Worm (Caenorhabditis elegans) whole organism, L4/young adult: Measurements from ENCODE around the gene twk-5.
"Not testable (repeated sequence)": the region's sequence is repeated elsewhere in the genome, so short reads cannot be mapped to it uniquely, and the experiment has no call there.

Experiments
- W03F9.2 ChIP-seq: fragments of 150-350 bp; optimal IDR thresholded peaks from 2 replicates; lab custom pipeline; 2014; ENCODE audit warnings: missing biosample characterization, missing genetic modification characterization
- dao-5 ChIP-seq: sonication (generic microtip); optimal IDR thresholded peaks from 2 replicates; lab custom pipeline; 2016; ENCODE audit warnings: missing genotype, missing genetic modification characterization, moderate library complexity, missing compliant biosample characterization
- him-1 ChIP-seq: sonication (generic microtip); optimal IDR thresholded peaks from 2 replicates; lab custom pipeline; 2016; ENCODE audit warnings: missing genotype, missing genetic modification reagents, missing genetic modification characterization, missing compliant biosample characterization

Gene twk-5

DNA sequence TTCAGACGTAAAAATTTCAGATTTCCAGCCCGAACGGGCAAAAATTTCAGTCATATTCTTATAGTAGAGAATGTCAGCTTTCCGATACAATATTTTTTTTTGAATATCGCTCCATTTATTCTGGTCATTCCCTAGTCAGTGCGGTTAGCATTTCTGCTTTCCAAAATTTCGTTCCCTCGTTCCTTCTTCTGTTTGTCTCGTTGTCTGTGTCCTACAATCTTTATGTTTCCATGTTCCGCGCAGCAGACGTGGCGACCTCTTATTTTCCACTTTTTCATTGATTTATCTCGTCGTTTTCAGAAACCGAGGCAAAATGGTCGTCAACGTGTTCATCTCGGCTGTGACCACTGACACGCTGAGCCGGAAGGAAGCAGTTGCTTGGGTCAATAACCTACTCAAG lies 42.7 kb downstream of the twk-5 start, which contains the start of gene ebp-2:
Gene ebp-2, plus strand, starts transcription at position 301 of the 400 bp plus-strand sequence.
- TF ChIP-seq dao-5 (tag; lab: Kevin White, UChicago); him-1 (tag; lab: Kevin White, UChicago); W03F9.2: not testable (repeated sequence)

DNA sequence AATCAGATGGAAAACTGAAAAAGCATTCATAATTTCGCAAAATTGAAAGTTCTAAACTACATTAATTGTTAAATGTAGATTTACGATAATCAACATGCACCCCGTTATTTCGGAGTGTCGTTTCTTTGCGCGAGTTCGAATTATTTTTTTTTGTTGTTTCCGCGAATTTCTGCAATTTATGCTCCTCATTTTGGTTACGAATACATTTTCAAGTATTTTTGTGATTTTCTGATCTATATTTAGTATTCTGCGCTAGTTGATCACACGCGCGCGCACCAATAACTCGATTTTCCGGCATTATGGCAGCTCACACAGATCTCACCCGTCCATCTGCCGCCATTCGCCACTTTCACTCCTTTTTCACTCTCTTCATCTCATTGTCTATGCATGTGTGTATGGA lies 44.8 kb downstream of the twk-5 start, which contains the start of gene VW02B12L.2:
Gene VW02B12L.2, minus strand, starts transcription at position 65 of the 400 bp plus-strand sequence.
- TF ChIP-seq dao-5 (tag; lab: Kevin White, UChicago) (no peak), him-1 (tag; lab: Kevin White, UChicago) (no peak), W03F9.2 (no peak)

DNA sequence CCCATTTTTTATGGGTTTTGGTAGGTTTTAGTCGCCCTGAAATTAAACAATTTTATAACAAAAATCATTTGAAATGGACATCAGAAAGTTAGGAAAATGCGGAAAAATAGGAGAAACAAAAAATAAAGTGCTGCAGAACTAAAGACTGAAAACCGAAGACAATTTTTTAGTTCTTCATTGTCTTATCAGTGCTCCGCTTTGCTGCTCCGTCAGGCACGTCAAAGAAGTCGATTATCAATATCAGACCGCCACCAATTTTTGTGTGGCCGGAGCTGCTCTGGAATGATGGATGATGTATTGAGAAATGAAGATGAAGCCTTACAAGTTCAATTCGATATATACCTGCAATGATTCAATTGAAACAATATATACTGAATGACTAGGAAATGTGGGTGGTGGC lies 46.7 kb downstream of the twk-5 start, which contains the start of gene vha-6:
Gene vha-6, minus strand, starts transcription at position 36 of the 400 bp plus-strand sequence.
- TF ChIP-seq dao-5 (tag; lab: Kevin White, UChicago): no peak
- no peak for TF ChIP-seq W03F9.2
- TF ChIP-seq him-1 (tag; lab: Kevin White, UChicago): no peak

DNA sequence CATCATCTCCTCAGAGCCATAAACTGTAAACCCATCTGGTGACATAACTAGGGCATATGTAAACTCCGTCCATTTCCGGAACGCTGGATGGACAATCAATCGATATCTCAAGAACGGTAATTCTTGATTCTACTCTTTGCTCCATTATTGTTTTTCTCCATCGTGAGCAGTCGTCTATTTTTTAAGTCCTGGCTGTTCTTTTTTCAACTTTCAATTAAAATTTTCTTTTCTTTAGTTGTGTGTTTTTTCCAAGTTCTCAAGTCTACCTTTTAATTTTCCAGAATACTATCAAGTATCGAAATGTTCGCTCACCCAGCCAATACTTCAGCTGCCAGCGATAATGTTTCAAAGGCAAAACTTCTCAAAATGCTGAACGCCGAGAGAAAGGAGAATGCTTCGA lies 51.2 kb downstream of the twk-5 start, which contains the start of gene C05D12.5:
Gene C05D12.5, plus strand, starts transcription at position 301 of the 400 bp plus-strand sequence.
- TF ChIP-seq dao-5 (tag; lab: Kevin White, UChicago) (no peak), him-1 (tag; lab: Kevin White, UChicago) (no peak), W03F9.2 (no peak)
